Worm (Caenorhabditis elegans): Measurements from ENCODE around the gene F14E5.8.

The F14E5.8 gene

ce11 chrII:8404748-8405147, 15.2 kb upstream of the F14E5.8 start, which contains the start of gene skpo-1:
skpo-1 (minus strand) TSS chrII:8404848.
- no peak for TF ChIP-seq C16A3.4 (tag; optimal IDR thresholded peaks at IDR 0.05)
- no peak for TF ChIP-seq efl-1 (optimal IDR thresholded peaks at IDR 0.05)
- TF ChIP-seq efl-1 (GFP tag; optimal IDR thresholded peaks at IDR 0.05 in 1 of 2) = peak in 1 of 2 experiments; percentile 10

DNA sequence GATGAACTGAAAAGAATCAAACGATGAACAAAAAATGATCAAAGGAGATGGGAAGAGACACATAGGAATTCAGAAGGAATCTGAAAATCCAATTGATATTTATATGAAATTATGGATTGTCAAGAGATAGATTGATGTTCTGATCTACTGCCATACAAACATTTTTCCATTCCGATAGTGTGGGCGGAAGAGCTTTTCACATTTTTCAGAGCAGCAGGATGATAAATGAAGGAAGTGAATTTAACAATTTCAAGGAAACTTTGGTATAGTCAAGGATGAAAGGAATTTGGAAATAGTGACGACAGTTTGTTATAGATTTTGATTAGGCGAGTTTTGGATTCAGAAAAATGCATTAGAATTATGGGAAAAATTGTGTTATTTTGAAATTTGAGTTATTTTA, 14.6 kb upstream of the F14E5.8 start, which contains the start of gene ubc-24:
Gene ubc-24 (plus strand): TSS at position 301 of the 400 bp plus-strand sequence.
- TF ChIP-seq aly-2 (tag; optimal IDR thresholded peaks at IDR 0.05) (no peak), nhr-76 (tag; optimal IDR thresholded peaks at IDR 0.05) (no peak), lin-39 (tag; optimal IDR thresholded peaks at IDR 0.05) (no peak)

- no peak for TF ChIP-seq rnt-1 (tag; optimal IDR thresholded peaks at IDR 0.05)
- no peak for TF ChIP-seq mab-9 (GFP tag; IDR thresholded peaks at IDR 0.05)
- TF ChIP-seq efl-1 (optimal IDR thresholded peaks at IDR 0.05) = no peak
- no peak for TF ChIP-seq efl-1 (GFP tag; optimal IDR thresholded peaks at IDR 0.05 in 1 of 2)
- TF ChIP-seq mdl-1 (tag; optimal IDR thresholded peaks at IDR 0.05) = no peak
- TF ChIP-seq unc-98 (GFP tag; IDR thresholded peaks at IDR 0.05) = no peak
- no peak for TF ChIP-seq Y116A8C.19 (tag; optimal IDR thresholded peaks at IDR 0.05; ENCODE audit: borderline replicate concordance)
- no peak for TF ChIP-seq fkh-4 (tag; optimal IDR thresholded peaks at IDR 0.05; ENCODE audit: borderline replicate concordance)
- no peak for TF ChIP-seq C16A3.4 (tag; optimal IDR thresholded peaks at IDR 0.05)
- no peak for TF ChIP-seq nhr-76 (tag; optimal IDR thresholded peaks at IDR 0.05)
- TF ChIP-seq ceh-88 (GFP tag; IDR thresholded peaks at IDR 0.05) = no peak
- TF ChIP-seq nhr-84 (tag; optimal IDR thresholded peaks at IDR 0.05) = no peak
- no peak for TF ChIP-seq egl-27 (tag; optimal IDR thresholded peaks at IDR 0.05)
- no peak for TF ChIP-seq ceh-90 (tag; optimal IDR thresholded peaks at IDR 0.05)
- no peak for TF ChIP-seq swsn-7 (tag; optimal IDR thresholded peaks at IDR 0.05)
- TF ChIP-seq zip-4 (GFP tag; optimal IDR thresholded peaks at IDR 0.05) = no peak
- TF ChIP-seq unc-86 (tag; optimal IDR thresholded peaks at IDR 0.05) = no peak
- TF ChIP-seq unc-130 (tag; optimal IDR thresholded peaks at IDR 0.05) = no peak
- no peak for TF ChIP-seq ztf-4 (tag; optimal IDR thresholded peaks at IDR 0.05)
- no peak for TF ChIP-seq unc-30 (tag; optimal IDR thresholded peaks at IDR 0.05)
These were observed 12.4 kb upstream of the F14E5.8 start, which contains the start of gene sra-13 for ce11 chrII:8407491-8407890. sra-13 (plus strand) TSS chrII:8407685.

DNA sequence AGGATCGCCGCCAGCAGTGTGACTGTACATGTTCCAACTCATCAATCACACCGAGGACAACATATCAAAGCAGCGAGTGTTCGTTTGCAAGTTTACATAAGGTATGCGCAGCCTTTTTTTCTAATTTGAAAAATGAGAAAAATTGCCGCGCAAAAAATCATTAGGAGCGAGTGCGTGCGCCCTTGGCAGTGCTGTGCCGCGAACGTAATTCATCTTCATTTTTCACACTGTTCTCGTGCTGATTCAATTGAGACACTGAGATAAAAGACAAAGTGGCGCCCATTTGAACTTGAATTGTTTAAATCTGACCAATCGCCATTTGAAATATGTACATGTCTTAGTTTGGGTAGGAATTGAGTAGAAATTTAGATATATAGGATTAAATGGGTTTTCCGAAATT, 10.4 kb upstream of the F14E5.8 start:
- TF ChIP-seq lin-35 (GFP tag; optimal IDR thresholded peaks at IDR 0.05) (no peak), aly-2 (tag; optimal IDR thresholded peaks at IDR 0.05) (no peak), nhr-28 (tag; optimal IDR thresholded peaks at IDR 0.05) (no peak), tlp-1 (tag; optimal IDR thresholded peaks at IDR 0.05) (no peak), C04F5.9 (tag; optimal IDR thresholded peaks at IDR 0.05) (no peak), lin-39 (tag; optimal IDR thresholded peaks at IDR 0.05) (peak; percentile 60), ztf-11 (tag; optimal IDR thresholded peaks at IDR 0.05) (peak in 1 of 2 experiments; percentile 28), hlh-4 (tag; optimal IDR thresholded peaks at IDR 0.05) (no peak), nhr-84 (tag; optimal IDR thresholded peaks at IDR 0.05) (no peak), nhr-11 (tag; optimal IDR thresholded peaks at IDR 0.05) (no peak), ceh-82 (tag; optimal IDR thresholded peaks at IDR 0.05) (no peak), hlh-17 (GFP tag; optimal IDR thresholded peaks at IDR 0.05; ENCODE audit: borderline replicate concordance) (no peak), efl-3 (GFP tag; optimal IDR thresholded peaks at IDR 0.05) (peak; percentile 50), alr-1 (tag; optimal IDR thresholded peaks at IDR 0.05; ENCODE audit: borderline replicate concordance) (no peak), blmp-1 (tag; optimal IDR thresholded peaks at IDR 0.05) (peak; percentile 17), lsy-2 (tag; optimal IDR thresholded peaks at IDR 0.05) (no peak), zag-1 (tag; optimal IDR thresholded peaks at IDR 0.05) (no peak), C16A3.4 (tag; optimal IDR thresholded peaks at IDR 0.05) (no peak), dsc-1 (tag; optimal IDR thresholded peaks at IDR 0.05) (no peak), mdl-1 (tag; optimal IDR thresholded peaks at IDR 0.05) (no peak), lin-15B (tag; optimal IDR thresholded peaks at IDR 0.05) (no peak), nhr-47 (tag; optimal IDR thresholded peaks at IDR 0.05) (no peak), lin-14 (GFP tag; optimal IDR thresholded peaks at IDR 0.05) (peak; percentile 45), pag-3 (tag; optimal IDR thresholded peaks at IDR 0.05; ENCODE audit: borderline replicate concordance, insufficient read depth) (no peak), nhr-85 (tag) (peak; percentile 82), nhr-19 (GFP tag; conservative IDR thresholded peaks at IDR 0.05) (no peak), ces-1 (GFP tag; optimal IDR thresholded peaks at IDR 0.05) (no peak), swsn-7 (tag; optimal IDR thresholded peaks at IDR 0.05) (no peak)
